Fruit fly (Drosophila melanogaster): ENCODE measurements around the gene CG4907.

CG4907 gene

DNA sequence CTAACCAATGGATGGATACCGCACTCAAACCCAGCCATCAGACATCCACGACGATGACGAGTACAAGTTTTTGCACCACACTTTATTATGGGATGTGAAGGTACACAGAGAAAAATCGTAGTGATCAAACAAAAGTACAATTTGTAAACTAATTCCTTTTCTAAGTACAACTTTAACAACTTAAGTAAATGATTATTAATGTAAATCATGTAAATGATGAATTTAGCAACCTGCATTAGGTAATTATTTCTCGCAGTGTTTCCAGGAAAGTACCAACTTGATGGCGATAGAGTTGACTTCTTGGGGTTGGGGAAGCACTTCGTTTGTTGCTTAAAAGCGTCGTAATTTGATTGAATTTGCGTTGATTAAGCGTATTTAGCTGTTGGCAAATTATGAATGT, 47.4 kb downstream of the CG4907 start:
- TF ChIP-seq Snoo (tag; optimal IDR thresholded peaks at IDR 0.05), result no peak
- TF ChIP-seq CG17806 (tag; optimal IDR thresholded peaks at IDR 0.05), result no peak
- TF ChIP-seq EcR (GFP tag; optimal IDR thresholded peaks at IDR 0.05), result no peak
- peak; percentile 62 for TF ChIP-seq CG15710 (tag; optimal IDR thresholded peaks at IDR 0.05)
- no peak for TF ChIP-seq Pif1B (GFP tag; optimal IDR thresholded peaks at IDR 0.05)
- peak; percentile 21; the same call in 1 of the 2 replicates for TF ChIP-seq Ets98B (GFP tag; IDR thresholded peaks at IDR 0.05)
- no peak for TF ChIP-seq fd96Ca (GFP tag; IDR thresholded peaks at IDR 0.05)
- TF ChIP-seq CG8159 (tag; optimal IDR thresholded peaks at IDR 0.05), result peak; percentile 28
- TF ChIP-seq CG14655 (GFP tag; optimal IDR thresholded peaks at IDR 0.05), result peak; percentile 37
- TF ChIP-seq CG9948 (tag; optimal IDR thresholded peaks at IDR 0.05), result peak; percentile 45
- TF ChIP-seq CG13204 (GFP tag; optimal IDR thresholded peaks at IDR 0.05), result no peak
- peak; percentile 68 for TF ChIP-seq CG4496 (GFP tag; IDR thresholded peaks at IDR 0.05)
- no peak for TF ChIP-seq gl (tag; optimal IDR thresholded peaks at IDR 0.05)
- peak; percentile 61 for TF ChIP-seq CG32121 (GFP tag; IDR thresholded peaks at IDR 0.05)
- peak; percentile 72 for TF ChIP-seq Pif1A (GFP tag; optimal IDR thresholded peaks at IDR 0.05)
- TF ChIP-seq CG10348 (GFP tag; IDR thresholded peaks at IDR 0.05), result no peak
- TF ChIP-seq CG12605 (GFP tag; IDR thresholded peaks at IDR 0.05), result no peak
- no peak for TF ChIP-seq D1 (tag; optimal IDR thresholded peaks at IDR 0.05)
- TF ChIP-seq rn (GFP tag; IDR thresholded peaks at IDR 0.05), result no peak
- TF ChIP-seq CG8301 (tag; optimal IDR thresholded peaks at IDR 0.05), result peak; percentile 45
- peak; percentile 61 for TF ChIP-seq CG34367 (tag; optimal IDR thresholded peaks at IDR 0.05)
